Fruit fly (Drosophila melanogaster) S2 (cell line): ENCODE results near the gene Cox17.

Experiments
- CG8478 ChIP-seq: fragments of >200 bp; optimal IDR thresholded peaks from 2 replicates; lab custom pipeline; 2018
- CTCF ChIP-seq, 2 experiments: fragments of >200 bp; optimal IDR thresholded peaks; 2 replicates each; lab custom pipeline; 2018

DNA sequence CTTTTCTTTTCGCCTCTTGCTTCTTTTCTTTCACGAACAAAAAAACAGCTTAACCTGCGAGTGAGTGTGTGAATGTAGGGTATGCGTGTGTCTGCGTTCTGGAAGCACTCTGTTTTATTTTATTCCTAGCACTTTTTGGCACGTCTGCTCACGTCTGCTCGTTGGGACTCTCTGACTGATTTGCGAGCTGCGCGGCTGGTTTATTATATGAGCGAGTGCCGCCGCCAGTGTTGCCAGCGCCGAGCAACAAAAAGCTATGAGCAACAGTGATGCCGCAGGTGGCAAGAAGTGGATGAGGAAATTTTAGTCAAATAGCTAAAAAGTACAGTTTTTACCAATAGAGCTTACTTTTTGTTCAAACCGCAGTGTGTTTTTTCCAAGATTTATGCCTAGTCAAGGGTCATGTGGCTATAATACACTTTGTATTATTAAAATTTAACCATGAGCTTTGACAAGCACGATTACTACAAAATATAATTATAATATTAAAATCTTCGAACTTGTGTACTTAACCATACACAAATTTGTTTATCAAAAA, 8.4 kb downstream of the Cox17 start, which contains the start of gene Lsd-2:
- TF ChIP-seq CG8478 (lab: Kevin White, UChicago) (no peak), CTCF (optimal IDR thresholded peaks at IDR 0.05; lab: Kevin White, UChicago) (no peak)
